Fruit fly (Drosophila melanogaster) whole organism, prepupa: Measurements from ENCODE around the gene CG9515.
A peak's percentile ranks its signal among the peaks of the same experiment; 100 is the strongest.

Experiments
- Blimp-1 ChIP-seq: fragments of 200-800 bp; sonication (Bioruptor generic); optimal IDR thresholded peaks from 3 replicates; lab custom pipeline; 2017; ENCODE audit warnings: missing biosample characterization, missing genetic modification characterization, mild to moderate bottlenecking, moderate library complexity, missing genetic modification reagents
- CG10631 ChIP-seq: fragments of 200-800 bp; sonication (Bioruptor generic); optimal IDR thresholded peaks from 2 replicates; lab custom pipeline; 2016; ENCODE audit warnings: missing biosample characterization, missing genetic modification characterization
- CG10669 ChIP-seq: fragments of 200-800 bp; sonication (Bioruptor generic); optimal IDR thresholded peaks from 3 replicates; lab custom pipeline; 2018; ENCODE audit warnings: missing biosample characterization, mild to moderate bottlenecking, missing genetic modification characterization, moderate library complexity
- CG11294 ChIP-seq: fragments of 200-800 bp; sonication (Bioruptor generic); IDR thresholded peaks from 2 replicates; pipeline ENCODE4 v1.3.6; 2022; ENCODE audit warnings: missing biosample characterization, missing genetic modification characterization
- CG11902 ChIP-seq: fragments of 200-800 bp; sonication (Bioruptor generic); optimal IDR thresholded peaks from 3 replicates; lab custom pipeline; 2016; ENCODE audit warnings: missing biosample characterization, missing genetic modification characterization
- CG15336 ChIP-seq: fragments of 200-800 bp; sonication (Bioruptor generic); IDR thresholded peaks from 2 replicates; pipeline ENCODE4 v1.3.6; 2022; ENCODE audit warnings: missing biosample characterization, missing genetic modification characterization
- CG1621 ChIP-seq: fragments of 200-800 bp; sonication (Bioruptor generic); optimal IDR thresholded peaks from 3 replicates; lab custom pipeline; 2018; ENCODE audit warnings: missing biosample characterization, mild to moderate bottlenecking, missing genetic modification characterization
- CG3032 ChIP-seq: fragments of 200-800 bp; optimal IDR thresholded peaks from 2 replicates; lab custom pipeline; 2019; ENCODE audit warnings: missing biosample characterization, mild to moderate bottlenecking, missing genetic modification characterization, moderate library complexity
- CG31627 ChIP-seq: fragments of 200-800 bp; sonication (Bioruptor generic); optimal IDR thresholded peaks from 3 replicates; lab custom pipeline; 2016; ENCODE audit warnings: missing biosample characterization, missing genetic modification characterization
- CG32006 ChIP-seq: fragments of 200-800 bp; sonication (Bioruptor generic); optimal IDR thresholded peaks from 3 replicates; lab custom pipeline; 2017; ENCODE audit warnings: missing biosample characterization, mild to moderate bottlenecking, missing genetic modification characterization
- CG3919 ChIP-seq: fragments of 200-800 bp; sonication (Bioruptor generic); optimal IDR thresholded peaks from 3 replicates; lab custom pipeline; 2016; ENCODE audit warnings: missing biosample characterization, missing genetic modification characterization
- CG4318 ChIP-seq: fragments of 200-800 bp; sonication (Bioruptor generic); optimal IDR thresholded peaks from 3 replicates; lab custom pipeline; 2017; ENCODE audit warnings: missing biosample characterization, mild to moderate bottlenecking, missing genetic modification characterization
- CG6163 ChIP-seq: fragments of 200-800 bp; sonication (Bioruptor generic); IDR thresholded peaks from 3 replicates; pipeline ENCODE4 v1.3.6; 2022; ENCODE audit warnings: missing biosample characterization, missing genetic modification characterization
- CG6792 ChIP-seq: fragments of 200-800 bp; sonication (Bioruptor generic); optimal IDR thresholded peaks from 3 replicates; lab custom pipeline; 2016; ENCODE audit warnings: missing biosample characterization, missing genetic modification characterization
- CG6808 ChIP-seq: fragments of 200-800 bp; sonication (Bioruptor generic); optimal IDR thresholded peaks from 3 replicates; lab custom pipeline; 2017; ENCODE audit warnings: missing biosample characterization, missing genetic modification characterization, mild to moderate bottlenecking, moderate library complexity, missing genetic modification reagents
- CG6854 ChIP-seq: fragments of 200-800 bp; sonication (Bioruptor generic); optimal IDR thresholded peaks from 2 replicates; lab custom pipeline; 2017; ENCODE audit warnings: missing biosample characterization, mild to moderate bottlenecking, missing genetic modification characterization
- CG7368 ChIP-seq: fragments of 200-800 bp; sonication (Bioruptor generic); optimal IDR thresholded peaks from 3 replicates; lab custom pipeline; 2016; ENCODE audit warnings: missing biosample characterization, missing genetic modification characterization
- CG8119 ChIP-seq: fragments of 200-800 bp; sonication (Bioruptor generic); IDR thresholded peaks from 3 replicates; pipeline ENCODE4 v1.3.6; 2022; ENCODE audit warnings: missing biosample characterization, missing genetic modification characterization
- CG8319 ChIP-seq: fragments of 200-800 bp; sonication (Bioruptor generic); optimal IDR thresholded peaks from 3 replicates; lab custom pipeline; 2016; ENCODE audit warnings: missing biosample characterization, missing genetic modification characterization
- CG9139 ChIP-seq: fragments of 200-800 bp; sonication (Bioruptor generic); optimal IDR thresholded peaks from 3 replicates; lab custom pipeline; 2017; ENCODE audit warnings: missing biosample characterization, mild to moderate bottlenecking, missing genetic modification characterization
- Eip75B ChIP-seq: fragments of 200-800 bp; sonication (Bioruptor generic); optimal IDR thresholded peaks from 3 replicates; lab custom pipeline; 2016; ENCODE audit warnings: missing biosample characterization, missing genetic modification characterization
- Eip93F ChIP-seq: fragments of 200-800 bp; sonication (Bioruptor generic); optimal IDR thresholded peaks from 2 replicates; lab custom pipeline; 2016; ENCODE audit warnings: missing biosample characterization, mild to moderate bottlenecking, missing genetic modification characterization
- Ets96B ChIP-seq: fragments of 200-800 bp; optimal IDR thresholded peaks from 2 replicates; lab custom pipeline; 2019; ENCODE audit warnings: missing biosample characterization, mild to moderate bottlenecking, missing genetic modification characterization, moderate library complexity
- Hr38 ChIP-seq: sonication (Bioruptor generic); optimal IDR thresholded peaks from 2 replicates; lab custom pipeline; 2016; ENCODE audit warnings: missing biosample characterization, missing genetic modification characterization
- Hr4 ChIP-seq: fragments of 200-800 bp; sonication (Bioruptor generic); optimal IDR thresholded peaks from 3 replicates; lab custom pipeline; 2016; ENCODE audit warnings: missing biosample characterization, missing genetic modification characterization
- Met ChIP-seq: fragments of 200-800 bp; sonication (Bioruptor generic); optimal IDR thresholded peaks from 3 replicates; lab custom pipeline; 2016; ENCODE audit warnings: missing biosample characterization, missing genetic modification characterization
- OdsH ChIP-seq: fragments of 200-800 bp; sonication (Bioruptor generic); optimal IDR thresholded peaks from 3 replicates; lab custom pipeline; 2016; ENCODE audit warnings: missing biosample characterization, missing genetic modification characterization
- Smox ChIP-seq: fragments of 200-800 bp; sonication (Bioruptor generic); optimal IDR thresholded peaks from 3 replicates; lab custom pipeline; 2016; ENCODE audit warnings: missing biosample characterization, missing genetic modification characterization
- Sox102F ChIP-seq: fragments of 200-800 bp; sonication (Bioruptor generic); optimal IDR thresholded peaks from 2 replicates; lab custom pipeline; 2016; ENCODE audit warnings: missing biosample characterization, mild to moderate bottlenecking, missing genetic modification characterization
- Sox15 ChIP-seq: fragments of 200-800 bp; sonication (Bioruptor generic); optimal IDR thresholded peaks from 3 replicates; lab custom pipeline; 2016; ENCODE audit warnings: missing biosample characterization, missing genetic modification characterization
- achi ChIP-seq: fragments of 200-800 bp; sonication (Bioruptor generic); optimal IDR thresholded peaks from 3 replicates; lab custom pipeline; 2016; ENCODE audit warnings: missing biosample characterization, missing genetic modification characterization
- cyc ChIP-seq: fragments of 200-800 bp; sonication (Bioruptor generic); optimal IDR thresholded peaks from 3 replicates; lab custom pipeline; 2016; ENCODE audit warnings: missing biosample characterization, missing genetic modification characterization
- dac ChIP-seq: fragments of 200-800 bp; sonication (Bioruptor generic); optimal IDR thresholded peaks from 2 replicates; lab custom pipeline; 2017; ENCODE audit warnings: missing biosample characterization, mild to moderate bottlenecking, missing genetic modification characterization
- eg ChIP-seq: fragments of 200-800 bp; sonication (Bioruptor generic); IDR thresholded peaks from 3 replicates; pipeline ENCODE4 v1.3.6; 2022; ENCODE audit warnings: missing biosample characterization, missing genetic modification characterization
- esn ChIP-seq: fragments of 200-800 bp; sonication (Bioruptor generic); optimal IDR thresholded peaks from 2 replicates; lab custom pipeline; 2016; ENCODE audit warnings: missing biosample characterization, mild to moderate bottlenecking, missing genetic modification characterization, moderate library complexity
- fd59A ChIP-seq: fragments of 200-800 bp; sonication (Bioruptor generic); optimal IDR thresholded peaks from 2 replicates; lab custom pipeline; 2017; ENCODE audit warnings: missing biosample characterization, mild to moderate bottlenecking, missing genetic modification characterization, missing genetic modification reagents
- fd85E ChIP-seq: fragments of 200-800 bp; sonication (Bioruptor generic); optimal IDR thresholded peaks from 3 replicates; lab custom pipeline; 2016; ENCODE audit warnings: missing biosample characterization, missing genetic modification characterization
- lz ChIP-seq: fragments of 200-800 bp; sonication (Bioruptor generic); optimal IDR thresholded peaks from 3 replicates; lab custom pipeline; 2016; ENCODE audit warnings: missing biosample characterization, missing genetic modification characterization
- net ChIP-seq: fragments of 200-800 bp; sonication (Bioruptor generic); optimal IDR thresholded peaks from 3 replicates; lab custom pipeline; 2016; ENCODE audit warnings: missing biosample characterization, missing genetic modification characterization
- pdm3 ChIP-seq: fragments of 200-800 bp; sonication (Bioruptor generic); optimal IDR thresholded peaks from 3 replicates; lab custom pipeline; 2016; ENCODE audit warnings: missing biosample characterization, missing genetic modification characterization
- salr ChIP-seq, 2 experiments: fragments of 200-800 bp; sonication (Bioruptor generic); optimal IDR thresholded peaks; 3 replicates each; lab custom pipeline; 2016 to 2018; ENCODE audit warnings: missing biosample characterization in 2 of 2, missing genetic modification characterization in 2 of 2, mild to moderate bottlenecking in 1 of 2
- spab ChIP-seq: fragments of 200-800 bp; sonication (Bioruptor generic); optimal IDR thresholded peaks from 2 replicates; lab custom pipeline; 2017; ENCODE audit warnings: missing biosample characterization, mild to moderate bottlenecking, missing genetic modification characterization, missing genetic modification reagents
- ss ChIP-seq, 2 experiments: fragments of 200-800 bp; sonication (Bioruptor generic); optimal IDR thresholded peaks; 2 replicates in 1 of 2; 3 replicates in 1 of 2; lab custom pipeline; 2017 to 2018; ENCODE audit warnings: mild to moderate bottlenecking in 2 of 2, missing biosample characterization in 2 of 2, missing genetic modification characterization in 2 of 2, moderate library complexity in 1 of 2
- svp ChIP-seq: fragments of 200-800 bp; sonication (Bioruptor generic); peaks from one replicate; lab custom pipeline; 2016; ENCODE audit warnings: missing biosample characterization, missing genetic modification characterization

The CG9515 gene

dm6 chr2L:8898714-8899652, 44.1 kb downstream of the CG9515 start, which contains the start of gene CG34398 (continued):
- TF ChIP-seq CG15336 (GFP tag; lab: Robert Waterston, UW) (peak; percentile 29; the same call in 1 of the 2 replicates), CG6808 (GFP tag; lab: Kevin White, UChicago) (peak; percentile 34), achi (no peak), Sox102F (GFP tag; lab: Kevin White, UChicago) (no peak), spab (GFP tag; lab: Kevin White, UChicago) (no peak), Ets96B (no peak), CG31627 (GFP tag; lab: Kevin White, UChicago) (no peak), salr (GFP tag; optimal IDR thresholded peaks at IDR 0.05; lab: Kevin White, UChicago) (no peak), Sox15 (GFP tag; lab: Kevin White, UChicago) (no peak), eg (GFP tag; lab: Robert Waterston, UW) (no peak), CG3032 (tag; lab: Kevin White, UChicago) (no peak), Eip93F (GFP tag; lab: Kevin White, UChicago) (no peak), lz (GFP tag; lab: Kevin White, UChicago) (no peak), CG7368 (GFP tag; lab: Kevin White, UChicago) (no peak)

DNA sequence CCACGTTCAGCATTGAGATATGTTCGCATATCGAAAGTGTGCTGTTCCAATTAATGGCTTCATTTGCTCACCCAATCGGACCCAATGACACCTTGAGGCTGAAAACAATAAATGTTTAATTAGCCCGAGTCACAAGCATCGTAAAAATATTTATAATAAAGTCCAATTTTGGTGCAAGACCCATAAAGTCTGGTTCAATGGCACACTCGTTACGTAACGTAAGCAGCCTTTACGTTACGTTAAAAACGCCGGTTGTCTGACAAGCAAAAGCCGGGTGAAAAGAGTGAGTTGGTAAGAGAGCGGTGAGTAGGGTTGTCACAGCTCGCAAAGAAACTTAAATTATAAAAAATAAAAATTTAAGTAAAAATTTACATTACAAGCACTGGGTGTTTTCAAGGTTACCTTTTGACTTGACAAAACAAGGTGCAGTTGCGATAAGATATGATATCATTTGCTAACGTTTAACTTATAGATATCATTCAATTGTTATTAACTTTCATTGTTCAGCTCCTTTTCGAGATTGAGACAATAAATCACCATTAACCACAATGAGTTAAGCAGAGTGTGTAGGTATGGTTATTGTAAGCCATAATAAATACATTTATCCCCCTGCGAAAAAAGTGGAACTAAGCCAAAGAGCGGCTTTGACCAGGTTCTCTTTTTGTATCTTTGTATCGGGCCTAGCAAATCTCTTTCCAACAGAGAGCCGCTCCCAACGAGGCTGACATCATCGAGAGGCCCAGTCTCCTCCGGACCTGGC, 44.9 kb downstream of the CG9515 start:
- peak; percentile 30 to 79 for TF ChIP-seq ss (GFP tag; optimal IDR thresholded peaks at IDR 0.05; lab: Kevin White, UChicago)
- TF ChIP-seq Hr38 (GFP tag; lab: Kevin White, UChicago), result no peak
- TF ChIP-seq esn (GFP tag; lab: Kevin White, UChicago), result peak; percentile 82
- peak; percentile 75 for TF ChIP-seq Smox (GFP tag; lab: Kevin White, UChicago)
- peak; percentile 77 for TF ChIP-seq CG8119
- TF ChIP-seq pdm3 (GFP tag; lab: Kevin White, UChicago), result peak; percentile 64
- peak; percentile 80 for TF ChIP-seq eg (GFP tag; lab: Robert Waterston, UW)
- TF ChIP-seq CG6792 (GFP tag; lab: Kevin White, UChicago), result peak; percentile 62
- TF ChIP-seq Hr4, result peak; percentile 82
- peak; percentile 62 for TF ChIP-seq CG31627 (GFP tag; lab: Kevin White, UChicago)
- TF ChIP-seq CG4318 (GFP tag; lab: Kevin White, UChicago), result peak; percentile 67
- TF ChIP-seq CG10669 (GFP tag; lab: Kevin White, UChicago), result peak; percentile 74
- peak; percentile 21 for TF ChIP-seq CG11902 (GFP tag; lab: Kevin White, UChicago)
- TF ChIP-seq Sox15 (GFP tag; lab: Kevin White, UChicago), result peak; percentile 33
- TF ChIP-seq CG11294 (GFP tag; lab: Robert Waterston, UW), result no peak
- TF ChIP-seq Ets96B, result peak; percentile 76
- peak; percentile 70 for TF ChIP-seq dac (GFP tag; lab: Kevin White, UChicago)
- peak; percentile 15 for TF ChIP-seq Blimp-1 (GFP tag; lab: Kevin White, UChicago)
- TF ChIP-seq salr (GFP tag; optimal IDR thresholded peaks at IDR 0.05; lab: Kevin White, UChicago), result peak in 1 of 2 experiments; percentile 47
- peak; percentile 90 for TF ChIP-seq svp (GFP tag; lab: Kevin White, UChicago)
- peak; percentile 70 for TF ChIP-seq CG3919 (GFP tag; lab: Kevin White, UChicago)
- peak; percentile 80 for TF ChIP-seq achi
- TF ChIP-seq cyc (GFP tag; lab: Kevin White, UChicago), result peak; percentile 51
- no peak for TF ChIP-seq CG8319
- peak; percentile 63 for TF ChIP-seq fd59A (GFP tag; lab: Kevin White, UChicago)
- peak; percentile 80 for TF ChIP-seq CG6808 (GFP tag; lab: Kevin White, UChicago)
- peak; percentile 77 for TF ChIP-seq net (GFP tag; lab: Kevin White, UChicago)
- TF ChIP-seq CG32006 (GFP tag; lab: Kevin White, UChicago), result peak; percentile 87
- TF ChIP-seq CG9139 (GFP tag; lab: Kevin White, UChicago), result peak; percentile 69
- TF ChIP-seq CG7368 (GFP tag; lab: Kevin White, UChicago), result peak; percentile 3
- TF ChIP-seq Eip75B (GFP tag; lab: Kevin White, UChicago), result peak; percentile 62
- peak; percentile 71; the same call in 2 of the 3 replicates for TF ChIP-seq CG6163
- peak; percentile 80 for TF ChIP-seq Met
- TF ChIP-seq CG10631 (GFP tag; lab: Kevin White, UChicago), result peak; percentile 79
- peak; percentile 27 for TF ChIP-seq CG6854 (GFP tag; lab: Kevin White, UChicago)
- TF ChIP-seq Eip93F (GFP tag; lab: Kevin White, UChicago), result peak; percentile 47
- TF ChIP-seq OdsH (GFP tag; lab: Kevin White, UChicago), result peak; percentile 79
- TF ChIP-seq CG1621 (tag; lab: Kevin White, UChicago), result no peak
- TF ChIP-seq fd85E (GFP tag; lab: Kevin White, UChicago), result no peak
